Fruit fly (Drosophila melanogaster): ENCODE results near the gene noc.

noc gene

dm6 chr2L:14474987-14475386 lies 15.7 kb upstream of the noc start (continued):
- TF ChIP-seq p53 (GFP tag; optimal IDR thresholded peaks at IDR 0.05) (no peak), run (tag; optimal IDR thresholded peaks at IDR 0.05) (no peak), D19B (GFP tag; optimal IDR thresholded peaks at IDR 0.05) (no peak), Oaz (GFP tag; IDR thresholded peaks at IDR 0.05) (no peak), fd3F (GFP tag; optimal IDR thresholded peaks at IDR 0.05) (no peak), otp (GFP tag; IDR thresholded peaks at IDR 0.05) (no peak), CG8089 (GFP tag; optimal IDR thresholded peaks at IDR 0.05) (no peak), MBD-R2 (GFP tag; IDR thresholded peaks at IDR 0.05) (no peak), Hey (tag; optimal IDR thresholded peaks at IDR 0.05) (no peak), B-H2 (GFP tag; optimal IDR thresholded peaks at IDR 0.05) (no peak), CG14050 (GFP tag; IDR thresholded peaks at IDR 0.05) (peak; percentile 40; the same call in 2 of the 3 replicates), Med (GFP tag) (no peak), CoRest (tag; optimal IDR thresholded peaks at IDR 0.05) (peak; percentile 75), CG31224 (GFP tag; IDR thresholded peaks at IDR 0.05) (no peak), Nf-YC (tag; optimal IDR thresholded peaks at IDR 0.05) (peak; percentile 41), z (GFP tag; IDR thresholded peaks at IDR 0.05) (no peak), Camta (GFP tag; optimal IDR thresholded peaks at IDR 0.05) (no peak), CG12155 (GFP tag; optimal IDR thresholded peaks at IDR 0.05) (peak; percentile 16), row (GFP tag; IDR thresholded peaks at IDR 0.05) (peak; percentile 67), Elba2 (GFP tag; optimal IDR thresholded peaks at IDR 0.05) (no peak), CG3163 (GFP tag; optimal IDR thresholded peaks at IDR 0.05) (no peak), Sry-δ (GFP tag; optimal IDR thresholded peaks at IDR 0.05) (no peak), CG9437 (GFP tag; optimal IDR thresholded peaks at IDR 0.05) (peak; percentile 57), Bdp1 (GFP tag; optimal IDR thresholded peaks at IDR 0.05) (peak; percentile 6), salm (tag; optimal IDR thresholded peaks at IDR 0.05) (peak; percentile 67), CG17359 (tag; optimal IDR thresholded peaks at IDR 0.05) (peak; percentile 73), cas (GFP tag; IDR thresholded peaks at IDR 0.05) (no peak), CG12219 (GFP tag; optimal IDR thresholded peaks at IDR 0.05) (peak; percentile 63), Opbp (GFP tag; IDR thresholded peaks at IDR 0.05; ENCODE audit: partially characterized antibody) (no peak), nerfin-2 (GFP tag; IDR thresholded peaks at IDR 0.05; ENCODE audit: partially characterized antibody) (no peak), ind (GFP tag; optimal IDR thresholded peaks at IDR 0.05) (peak; percentile 1), Rx (GFP tag; IDR thresholded peaks at IDR 0.05) (no peak), prd (optimal IDR thresholded peaks at IDR 0.05) (no peak), prd (GFP tag; IDR thresholded peaks at IDR 0.05) (peak; percentile 54; the same call in 1 of the 3 replicates), tll (GFP tag; optimal IDR thresholded peaks at IDR 0.05) (no peak), CrebB (tag; optimal IDR thresholded peaks at IDR 0.05) (peak; percentile 2), Mrtf (GFP tag; IDR thresholded peaks at IDR 0.05) (no peak), CG3281 (GFP tag; optimal IDR thresholded peaks at IDR 0.05) (peak; percentile 31), wdn (GFP tag; IDR thresholded peaks at IDR 0.05) (no peak), tap (tag; optimal IDR thresholded peaks at IDR 0.05) (peak; percentile 79), so (GFP tag; IDR thresholded peaks at IDR 0.05) (no peak), Meics (GFP tag; optimal IDR thresholded peaks at IDR 0.05) (peak; percentile 22), D19A (tag; optimal IDR thresholded peaks at IDR 0.05) (peak; percentile 49), CG14667 (GFP tag; IDR thresholded peaks at IDR 0.05) (no peak), CG11398 (GFP tag; optimal IDR thresholded peaks at IDR 0.05) (no peak), chif (GFP tag; optimal IDR thresholded peaks at IDR 0.05) (peak in 1 of 2 experiments; percentile 29), CG12071 (GFP tag; optimal IDR thresholded peaks at IDR 0.05) (peak; percentile 26), grn (GFP tag; optimal IDR thresholded peaks at IDR 0.05) (no peak), Atf-2 (GFP tag; optimal IDR thresholded peaks at IDR 0.05) (no peak), sqz (GFP tag; optimal IDR thresholded peaks at IDR 0.05) (peak; percentile 21), gro (GFP tag; optimal IDR thresholded peaks at IDR 0.05) (no peak), MESR4 (GFP tag; optimal IDR thresholded peaks at IDR 0.05) (no peak)

Data from whole organism, embryonic.